Worm (Caenorhabditis elegans): ENCODE data around the gene hip-1.

- TF ChIP-seq nhr-237 (tag; optimal IDR thresholded peaks at IDR 0.05): no peak
- no peak for TF ChIP-seq nhr-76 (tag; optimal IDR thresholded peaks at IDR 0.05)
- TF ChIP-seq sptf-1 (tag; optimal IDR thresholded peaks at IDR 0.05): no peak
- TF ChIP-seq mab-5 (tag; optimal IDR thresholded peaks at IDR 0.05): no peak
- TF ChIP-seq ceh-43 (GFP tag; optimal IDR thresholded peaks at IDR 0.05): no peak
- no peak for TF ChIP-seq lsy-2 (tag; optimal IDR thresholded peaks at IDR 0.05)
- TF ChIP-seq ztf-11 (tag; optimal IDR thresholded peaks at IDR 0.05): no peak
- no peak for TF ChIP-seq mep-1 (tag; optimal IDR thresholded peaks at IDR 0.05)
Measured at ce11 chrIII:13600254-13600653, 22.0 kb downstream of the hip-1 start.
